Worm (Caenorhabditis elegans): ENCODE results near the gene T01H3.3.

The T01H3.3 gene

DNA sequence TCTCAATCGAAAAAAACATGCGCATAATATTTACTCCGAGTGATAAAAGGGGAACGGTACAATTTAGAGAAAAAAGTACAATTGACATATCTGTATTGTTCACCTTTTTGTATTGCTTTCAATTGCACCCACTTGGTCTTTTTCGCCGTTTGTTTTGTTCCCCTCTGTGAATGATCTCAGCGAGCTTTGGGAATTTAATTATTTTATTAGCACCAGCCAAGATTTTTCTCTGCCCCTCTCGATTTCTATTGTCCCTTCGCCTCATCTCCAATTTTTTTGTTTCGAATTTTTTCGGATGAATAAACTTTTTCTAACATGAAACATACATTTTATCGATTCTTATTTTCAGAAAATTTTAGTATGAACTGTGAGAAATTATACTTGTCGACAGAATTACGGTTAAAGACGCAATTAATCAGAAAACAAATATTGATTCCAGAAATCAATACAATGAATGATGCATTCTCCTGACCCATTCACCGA lies 26.5 kb upstream of the T01H3.3 start, which contains the start of gene rev-1:
Gene rev-1 (plus strand): TSS at position 433 of the 483 bp plus-strand sequence.
- peak; percentile 59 for TF ChIP-seq aly-2 (tag; optimal IDR thresholded peaks at IDR 0.05)
- no peak for TF ChIP-seq snu-23 (GFP tag; optimal IDR thresholded peaks at IDR 0.05)
- TF ChIP-seq egl-13 (tag; optimal IDR thresholded peaks at IDR 0.05): no peak
- no peak for TF ChIP-seq unc-130 (tag; optimal IDR thresholded peaks at IDR 0.05)
- TF ChIP-seq lin-14 (GFP tag; optimal IDR thresholded peaks at IDR 0.05): peak; percentile 31
- TF ChIP-seq tbx-2 (tag; optimal IDR thresholded peaks at IDR 0.05): no peak
- no peak for TF ChIP-seq efl-1 (optimal IDR thresholded peaks at IDR 0.05)
- TF ChIP-seq efl-1 (GFP tag; optimal IDR thresholded peaks at IDR 0.05 in 1 of 2): peak in 1 of 2 experiments; percentile 65

DNA sequence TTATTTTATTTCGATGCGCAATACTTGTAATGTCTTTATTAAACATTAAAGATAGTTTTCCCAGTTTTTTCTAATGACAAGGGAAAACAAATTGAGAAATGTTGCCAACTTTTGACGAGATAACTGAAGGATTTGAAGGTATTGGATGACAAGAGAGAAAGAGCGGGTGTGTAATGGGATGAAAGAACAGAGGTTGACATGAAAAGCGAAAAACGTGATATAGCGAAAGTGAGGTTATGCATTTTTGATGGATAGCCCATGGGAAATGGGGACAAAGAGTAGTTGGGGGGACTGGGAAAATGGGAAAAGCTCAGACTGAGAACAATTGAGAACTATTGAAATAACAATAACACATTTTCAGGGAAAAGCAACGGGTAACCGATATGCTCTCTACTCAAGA lies 21.5 kb upstream of the T01H3.3 start:
- TF ChIP-seq efl-1 (optimal IDR thresholded peaks at IDR 0.05): no peak
- TF ChIP-seq efl-1 (GFP tag; optimal IDR thresholded peaks at IDR 0.05 in 1 of 2): no peak
- TF ChIP-seq blmp-1 (tag; optimal IDR thresholded peaks at IDR 0.05): peak; percentile 84
- no peak for TF ChIP-seq ces-1 (GFP tag; optimal IDR thresholded peaks at IDR 0.05)
- TF ChIP-seq lin-14 (GFP tag; optimal IDR thresholded peaks at IDR 0.05): peak; percentile 27
- TF ChIP-seq nhr-19 (GFP tag; conservative IDR thresholded peaks at IDR 0.05): 0 out of 2 replicates have a peak, but pooled peaks have one; percentile 6
- no peak for TF ChIP-seq swsn-7 (tag; optimal IDR thresholded peaks at IDR 0.05)
- TF ChIP-seq nhr-237 (tag; optimal IDR thresholded peaks at IDR 0.05): no peak
- no peak for TF ChIP-seq egl-13 (tag; optimal IDR thresholded peaks at IDR 0.05)
- TF ChIP-seq nhr-84 (tag; optimal IDR thresholded peaks at IDR 0.05): no peak
- TF ChIP-seq lsy-2 (tag; optimal IDR thresholded peaks at IDR 0.05): peak in 1 of 2 experiments; percentile 16

DNA sequence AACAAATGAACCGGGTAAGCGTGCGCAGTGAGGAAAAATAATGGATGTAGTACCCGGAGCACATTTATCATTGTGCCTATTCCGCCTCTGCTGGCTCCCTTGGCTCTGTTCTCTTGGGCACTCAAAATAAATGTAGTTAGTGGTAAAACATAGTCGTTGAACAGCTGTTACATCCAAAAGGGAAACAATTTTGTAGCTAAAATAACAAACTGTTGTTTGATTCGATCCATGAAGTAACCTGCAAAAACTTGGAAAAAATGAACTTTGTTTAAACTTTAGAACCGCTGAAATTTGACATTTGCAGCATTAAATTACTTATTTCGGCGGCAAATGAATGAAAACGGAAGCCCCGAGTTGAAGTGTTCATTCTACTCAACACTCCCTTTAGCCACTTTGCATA lies 20.0 kb upstream of the T01H3.3 start:
- no peak for TF ChIP-seq unc-86 (tag; optimal IDR thresholded peaks at IDR 0.05)
- peak; percentile 43 for TF ChIP-seq nhr-85 (tag)
- no peak for TF ChIP-seq skn-1 (tag; optimal IDR thresholded peaks at IDR 0.05)
- no peak for TF ChIP-seq lin-13 (GFP tag; optimal IDR thresholded peaks at IDR 0.05)
- no peak for TF ChIP-seq nhr-237 (tag; optimal IDR thresholded peaks at IDR 0.05)
- TF ChIP-seq efl-1 (optimal IDR thresholded peaks at IDR 0.05): no peak
- TF ChIP-seq efl-1 (GFP tag; optimal IDR thresholded peaks at IDR 0.05 in 1 of 2): peak in 1 of 2 experiments; percentile 48

- TF ChIP-seq fkh-10 (GFP tag; optimal IDR thresholded peaks at IDR 0.05) (no peak), blmp-1 (tag; optimal IDR thresholded peaks at IDR 0.05) (no peak), nhr-28 (tag; optimal IDR thresholded peaks at IDR 0.05) (no peak), C04F5.9 (tag; optimal IDR thresholded peaks at IDR 0.05) (no peak), hlh-4 (tag; optimal IDR thresholded peaks at IDR 0.05) (no peak), efl-1 (optimal IDR thresholded peaks at IDR 0.05) (no peak), efl-1 (GFP tag; optimal IDR thresholded peaks at IDR 0.05 in 1 of 2) (peak in 1 of 2 experiments; percentile 45), dsc-1 (tag; optimal IDR thresholded peaks at IDR 0.05) (peak; percentile 20), lin-35 (GFP tag; optimal IDR thresholded peaks at IDR 0.05) (no peak), lin-13 (GFP tag; optimal IDR thresholded peaks at IDR 0.05) (no peak), ceh-88 (GFP tag; IDR thresholded peaks at IDR 0.05) (no peak), Y116A8C.19 (tag; optimal IDR thresholded peaks at IDR 0.05; ENCODE audit: borderline replicate concordance) (no peak), fkh-8 (tag; optimal IDR thresholded peaks at IDR 0.05) (no peak), nhr-12 (tag; optimal IDR thresholded peaks at IDR 0.05) (no peak)
These were observed 19.1 kb upstream of the T01H3.3 start, which contains the start of gene ptc-1 for ce11 chrII:7892761-7893272. ptc-1 (plus strand) TSS chrII:7893222.

DNA sequence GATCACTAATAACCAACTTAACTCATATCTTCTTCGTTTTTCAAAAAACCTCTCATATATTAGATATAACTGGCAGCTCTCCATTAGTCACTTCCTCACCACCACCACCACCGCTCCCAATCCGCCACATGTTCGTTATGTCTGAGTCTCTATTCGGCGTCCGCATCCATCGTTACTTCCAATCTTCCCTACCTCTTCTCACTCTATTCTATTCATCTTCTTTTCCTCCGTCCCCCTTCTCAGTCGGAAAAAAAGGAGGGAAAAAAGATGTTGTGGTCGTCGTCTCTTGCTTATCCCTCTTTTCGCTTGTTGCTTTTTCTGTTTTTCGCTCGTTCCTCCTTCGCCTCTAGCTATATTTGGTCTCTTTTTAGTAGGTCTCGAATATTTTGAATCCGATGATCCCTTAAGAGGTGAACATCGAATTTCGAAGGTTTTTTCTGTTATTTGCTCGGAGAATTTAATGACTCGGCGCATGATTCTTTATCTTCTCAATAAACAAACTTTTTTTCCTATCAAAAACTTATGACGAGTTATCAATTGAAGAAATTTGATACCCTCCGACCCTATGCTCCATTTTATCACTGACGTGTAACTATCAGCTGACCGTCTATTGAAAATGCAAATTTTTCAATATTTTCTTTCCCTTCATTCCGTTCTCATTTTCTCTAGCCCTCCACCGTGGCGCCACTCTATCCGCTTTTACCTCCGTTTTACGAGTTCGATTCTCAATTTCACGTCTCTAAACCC lies 18.3 kb upstream of the T01H3.3 start:
- TF ChIP-seq nhr-85 (tag): no peak
- TF ChIP-seq lsy-2 (tag; optimal IDR thresholded peaks at IDR 0.05): peak in 1 of 2 experiments; percentile 45
- no peak for TF ChIP-seq lin-39 (tag; optimal IDR thresholded peaks at IDR 0.05)
- no peak for TF ChIP-seq egl-27 (tag; optimal IDR thresholded peaks at IDR 0.05)
- TF ChIP-seq nhr-11 (tag; optimal IDR thresholded peaks at IDR 0.05): no peak
- peak; percentile 15 for TF ChIP-seq tlp-1 (tag; optimal IDR thresholded peaks at IDR 0.05)
- TF ChIP-seq lin-35 (GFP tag; optimal IDR thresholded peaks at IDR 0.05): peak in 1 of 2 experiments; percentile 9
- peak; percentile 40 for TF ChIP-seq dsc-1 (tag; optimal IDR thresholded peaks at IDR 0.05)
- peak in 1 of 2 experiments; percentile 1 for TF ChIP-seq mdl-1 (tag; optimal IDR thresholded peaks at IDR 0.05)
- TF ChIP-seq nhr-90 (tag; optimal IDR thresholded peaks at IDR 0.05; ENCODE audit: poor library complexity): no peak
- TF ChIP-seq tbx-2 (tag; optimal IDR thresholded peaks at IDR 0.05): peak; percentile 39
- peak; percentile 71 for TF ChIP-seq rnt-1 (tag; optimal IDR thresholded peaks at IDR 0.05)
- TF ChIP-seq egl-13 (tag; optimal IDR thresholded peaks at IDR 0.05): peak; percentile 2
- TF ChIP-seq alr-1 (tag; optimal IDR thresholded peaks at IDR 0.05; ENCODE audit: borderline replicate concordance): no peak
- no peak for TF ChIP-seq sptf-1 (tag; optimal IDR thresholded peaks at IDR 0.05)
- peak; percentile 53 for TF ChIP-seq fkh-8 (tag; optimal IDR thresholded peaks at IDR 0.05)
- TF ChIP-seq pqm-1 (tag; optimal IDR thresholded peaks at IDR 0.05): no peak
- peak; percentile 20 for TF ChIP-seq ceh-8 (GFP tag; optimal IDR thresholded peaks at IDR 0.05)
- TF ChIP-seq ceh-90 (tag; optimal IDR thresholded peaks at IDR 0.05): no peak
- peak; percentile 58 for TF ChIP-seq nhr-71 (tag; optimal IDR thresholded peaks at IDR 0.05)

Measured in whole organism, L1 larva.